Worm (Caenorhabditis elegans): Measurements from ENCODE around the gene ZK1290.5.

ZK1290.5 gene

ce11 chrII:7577412-7577811 lies 48.0 kb downstream of the ZK1290.5 start, which contains the start of gene F35D2.6:
F35D2.6 (plus strand) TSS chrII:7577712.
- no peak for TF ChIP-seq ceh-82 (tag; optimal IDR thresholded peaks at IDR 0.05)

All from whole organism, L1 larva.